Worm (Caenorhabditis elegans) whole organism, dauer: ENCODE measurements around the gene dyf-7.

ENCODE experiments used
- unc-62 ChIP-seq: sonication (generic microtip); optimal IDR thresholded peaks from 2 replicates; lab custom pipeline; 2017; ENCODE audit warnings: missing biosample characterization, missing genetic modification reagents, missing genetic modification characterization

Gene dyf-7

ce11 chrX:9697655-9698054 lies 804 bp upstream of the dyf-7 start:
- TF ChIP-seq unc-62 (GFP tag; lab: Kevin White, UChicago) = no peak

ce11 chrX:9702790-9703189 lies 4.3 kb downstream of the dyf-7 start:
- no peak for TF ChIP-seq unc-62 (GFP tag; lab: Kevin White, UChicago)

- TF ChIP-seq unc-62 (GFP tag; lab: Kevin White, UChicago) = no peak
Observed at ce11 chrX:9705257-9706035, 7.0 kb downstream of the dyf-7 start.

- no peak for TF ChIP-seq unc-62 (GFP tag; lab: Kevin White, UChicago)
Observed at ce11 chrX:9706084-9706483, 7.6 kb downstream of the dyf-7 start, which contains the start of gene F15G9.1. Gene F15G9.1, plus strand, starts transcription at chrX:9706384.

ce11 chrX:9709462-9709861 lies 11.0 kb downstream of the dyf-7 start, which contains the start of gene F15G9.6:
Gene F15G9.6, plus strand, starts transcription at chrX:9709762.
- TF ChIP-seq unc-62 (GFP tag; lab: Kevin White, UChicago) = no peak

ce11 chrX:9713613-9714012 lies 15.2 kb downstream of the dyf-7 start, which contains the start of gene F15G9.2:
Gene F15G9.2, minus strand, starts transcription at chrX:9713713.
- TF ChIP-seq unc-62 (GFP tag; lab: Kevin White, UChicago) = no peak

ce11 chrX:9717265-9717664 lies 18.8 kb downstream of the dyf-7 start, which contains the start of gene him-4:
Gene him-4, plus strand, starts transcription at chrX:9717565.
- TF ChIP-seq unc-62 (GFP tag; lab: Kevin White, UChicago) = no peak

ce11 chrX:9719070-9719469 lies 20.6 kb downstream of the dyf-7 start:
- TF ChIP-seq unc-62 (GFP tag; lab: Kevin White, UChicago) = no peak

ce11 chrX:9735479-9735878 lies 37.0 kb downstream of the dyf-7 start:
- no peak for TF ChIP-seq unc-62 (GFP tag; lab: Kevin White, UChicago)

- TF ChIP-seq unc-62 (GFP tag; lab: Kevin White, UChicago) = no peak
Observed at ce11 chrX:9737730-9738129, 39.3 kb downstream of the dyf-7 start, which contains the start of gene F15G9.5. Gene F15G9.5, minus strand, starts transcription at chrX:9737888.

ce11 chrX:9742058-9742457 lies 43.6 kb downstream of the dyf-7 start:
- TF ChIP-seq unc-62 (GFP tag; lab: Kevin White, UChicago) = no peak
